Worm (Caenorhabditis elegans) whole organism, young adult: ENCODE measurements around the gene C10C5.5.

Experiments
- F22D6.2 ChIP-seq: sonication (generic microtip); optimal IDR thresholded peaks from 2 replicates; lab custom pipeline; 2016; ENCODE audit warnings: mild to moderate bottlenecking, missing genetic modification characterization, missing compliant biosample characterization
- snpc-4 ChIP-seq, 5 experiments: fragments of 150-350 bp in 1 of 5; sonication (generic microtip) in 4 of 5; optimal IDR thresholded peaks; 2 replicates each; lab custom pipeline; 2014 to 2018; ENCODE audit warnings: missing genetic modification characterization in 5 of 5, missing biosample characterization in 3 of 5, antibody characterized with exemption in 2 of 5, mild to moderate bottlenecking in 2 of 5, missing compliant biosample characterization in 2 of 5, missing genotype in 2 of 5, moderate library complexity in 2 of 5, missing genetic modification reagents in 1 of 5

DNA sequence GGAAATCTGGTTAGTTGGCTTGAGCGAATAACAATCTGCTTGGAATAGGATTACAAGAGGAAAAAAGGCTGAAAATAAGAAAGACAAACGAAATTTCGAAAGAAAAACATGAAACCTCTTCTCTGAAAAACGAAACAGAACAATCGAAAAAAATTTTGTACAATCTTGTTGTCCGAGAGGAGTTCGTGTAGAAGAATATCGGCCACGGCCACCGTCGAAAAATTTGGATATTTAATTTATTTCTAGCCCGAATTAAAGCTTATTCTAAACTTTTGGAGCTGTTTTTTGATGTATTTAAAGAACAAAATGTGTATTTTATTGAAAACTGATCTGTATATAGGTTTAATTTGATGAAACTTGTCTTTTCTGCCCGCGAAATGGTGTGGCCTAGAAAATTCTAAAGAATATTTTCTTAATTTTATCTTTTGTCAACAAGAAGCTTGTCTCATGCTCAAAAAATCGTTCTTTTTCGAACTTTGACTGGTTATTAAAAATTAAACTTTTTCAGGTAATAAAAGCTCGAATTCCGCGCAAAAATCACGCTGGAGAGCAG lies 44.6 kb upstream of the C10C5.5 start, which contains the start of gene T20D3.5:
- no peak for TF ChIP-seq snpc-4 (GFP tag; optimal IDR thresholded peaks at IDR 0.05; lab: Kevin White, UChicago)
- no peak for TF ChIP-seq snpc-4 (tag; optimal IDR thresholded peaks at IDR 0.05; lab: Kevin White, UChicago)
- no peak for TF ChIP-seq F22D6.2 (tag; lab: Kevin White, UChicago)
